Worm (Caenorhabditis elegans): Measurements from ENCODE around the gene srv-26.

The srv-26 gene

DNA sequence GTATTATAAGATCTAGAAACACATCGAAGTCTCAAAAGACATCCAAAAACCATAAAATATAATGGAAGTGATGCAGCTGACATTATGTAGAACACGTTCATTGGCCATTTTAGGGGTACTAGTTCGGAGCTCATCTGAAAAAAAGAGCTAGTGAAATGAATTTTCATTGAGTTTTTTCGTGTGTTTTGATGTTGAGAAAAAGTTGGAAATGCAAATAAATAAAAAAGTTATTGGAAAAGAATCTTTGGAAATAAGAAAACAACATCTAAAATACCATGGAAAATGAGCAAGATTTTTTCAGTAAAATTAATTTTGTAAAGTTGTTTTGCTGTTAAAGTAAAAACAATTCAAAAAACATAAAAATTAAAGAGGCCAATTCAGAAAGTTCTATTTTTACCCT, 10.9 kb downstream of the srv-26 start, which contains the start of gene srv-24:
srv-24 (minus strand) TSS at position 101 of the 400 bp plus-strand sequence.
- TF ChIP-seq lin-13 (GFP tag; optimal IDR thresholded peaks at IDR 0.05) (no peak), zag-1 (tag; optimal IDR thresholded peaks at IDR 0.05) (no peak), F10B5.3 (tag; optimal IDR thresholded peaks at IDR 0.05) (no peak), ces-1 (GFP tag; optimal IDR thresholded peaks at IDR 0.05) (no peak), skn-1 (tag; optimal IDR thresholded peaks at IDR 0.05) (no peak), daf-12 (tag; optimal IDR thresholded peaks at IDR 0.05) (no peak), daf-8 (GFP tag; IDR thresholded peaks at IDR 0.05) (no peak), nhr-28 (tag; optimal IDR thresholded peaks at IDR 0.05) (no peak), sdz-12 (GFP tag; optimal IDR thresholded peaks at IDR 0.05) (no peak), Y75B8A.6 (GFP tag; IDR thresholded peaks at IDR 0.05) (no peak), nhr-48 (tag; optimal IDR thresholded peaks at IDR 0.05) (no peak), R02D3.7 (tag; optimal IDR thresholded peaks at IDR 0.05) (no peak), ceh-32 (tag; optimal IDR thresholded peaks at IDR 0.05; ENCODE audit: poor library complexity) (no peak), nhr-6 (tag; optimal IDR thresholded peaks at IDR 0.05) (no peak), Y105C5A.15 (GFP tag; IDR thresholded peaks at IDR 0.05) (no peak)

DNA sequence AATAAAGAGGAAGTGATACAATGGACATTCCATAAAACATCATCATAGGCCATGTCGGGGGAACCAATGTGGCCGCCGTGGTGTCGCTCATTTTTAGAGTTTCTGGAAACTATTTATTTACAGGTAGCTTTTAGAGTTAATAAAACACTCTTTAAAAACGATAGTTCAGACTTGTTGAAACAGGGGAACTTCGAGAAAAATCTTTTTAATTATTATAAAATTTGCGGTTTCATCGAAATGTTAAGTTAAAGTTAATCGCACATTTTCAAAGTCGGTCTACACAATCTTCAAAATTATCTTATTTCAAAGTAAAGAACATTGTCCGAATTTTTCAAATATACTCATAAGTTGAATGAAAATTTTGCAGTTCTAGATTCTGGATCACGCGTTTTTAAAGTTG, 17.4 kb downstream of the srv-26 start, which contains the start of gene ops-1:
ops-1 (minus strand) TSS at position 101 of the 400 bp plus-strand sequence.
- TF ChIP-seq snpc-4 (tag; optimal IDR thresholded peaks at IDR 0.05) (no peak), skn-1 (tag; optimal IDR thresholded peaks at IDR 0.05) (no peak), nhr-77 (tag; optimal IDR thresholded peaks at IDR 0.05) (no peak), ZK337.2 (GFP tag; IDR thresholded peaks at IDR 0.05) (no peak)

DNA sequence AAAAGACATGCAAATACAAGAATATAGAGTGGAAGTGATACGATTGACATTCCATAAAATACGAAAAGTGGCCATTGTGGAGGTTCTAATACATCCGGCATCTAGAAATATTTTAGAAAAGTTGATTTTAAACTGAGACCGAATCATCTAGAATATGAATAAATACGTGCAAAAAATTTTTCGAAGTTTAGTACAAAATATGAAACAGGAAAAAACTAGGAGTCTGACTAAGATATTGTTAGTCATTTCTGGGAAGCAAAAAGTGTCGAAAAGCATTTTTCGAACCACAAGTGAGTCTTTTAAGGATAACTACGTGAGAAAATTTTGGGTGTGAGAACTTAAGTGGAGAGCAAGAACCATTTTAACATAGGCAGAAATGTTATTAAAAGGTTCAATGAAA, 19.5 kb downstream of the srv-26 start, which contains the start of gene srv-32:
srv-32 (minus strand) TSS at position 101 of the 400 bp plus-strand sequence.
- no peak for TF ChIP-seq set-16 (GFP tag; IDR thresholded peaks at IDR 0.05)
- no peak for TF ChIP-seq snpc-1.2 (GFP tag; IDR thresholded peaks at IDR 0.05)
- no peak for TF ChIP-seq vab-7 (GFP tag; IDR thresholded peaks at IDR 0.05)
- TF ChIP-seq ztf-7 (tag; optimal IDR thresholded peaks at IDR 0.05): no peak
- no peak for TF ChIP-seq nhr-111 (GFP tag; optimal IDR thresholded peaks at IDR 0.05)
- no peak for TF ChIP-seq ceh-82 (tag; optimal IDR thresholded peaks at IDR 0.05)
- no peak for TF ChIP-seq dmd-6 (GFP tag; IDR thresholded peaks at IDR 0.05)
- no peak for TF ChIP-seq hlh-11 (tag; optimal IDR thresholded peaks at IDR 0.05)
- no peak for TF ChIP-seq F37D6.2 (tag; optimal IDR thresholded peaks at IDR 0.05)
- TF ChIP-seq ceh-20 (GFP tag; IDR thresholded peaks at IDR 0.05): no peak
- TF ChIP-seq dmd-9 (GFP tag; IDR thresholded peaks at IDR 0.05): no peak
- no peak for TF ChIP-seq nhr-10 (tag; optimal IDR thresholded peaks at IDR 0.05)
- TF ChIP-seq daf-12 (tag; optimal IDR thresholded peaks at IDR 0.05): no peak
- no peak for TF ChIP-seq nhr-77 (tag; optimal IDR thresholded peaks at IDR 0.05)
- no peak for TF ChIP-seq hif-1 (tag; optimal IDR thresholded peaks at IDR 0.05)

ce11 chrIV:6279392-6279791, 22.3 kb downstream of the srv-26 start, which contains the start of gene sams-5:
Gene sams-5 (minus strand): TSS chrIV:6279522.
- TF ChIP-seq madf-9 (GFP tag; conservative IDR thresholded peaks at IDR 0.05) (no peak), ceh-20 (GFP tag; IDR thresholded peaks at IDR 0.05) (no peak), zfp-2 (tag; optimal IDR thresholded peaks at IDR 0.05) (no peak), fos-1 (tag; optimal IDR thresholded peaks at IDR 0.05) (no peak), vab-7 (GFP tag; IDR thresholded peaks at IDR 0.05) (no peak), snpc-1.2 (GFP tag; IDR thresholded peaks at IDR 0.05) (no peak), aly-2 (tag; optimal IDR thresholded peaks at IDR 0.05) (no peak), lin-13 (GFP tag; optimal IDR thresholded peaks at IDR 0.05) (no peak), unc-130 (GFP tag; optimal IDR thresholded peaks at IDR 0.05) (no peak), lin-15B (tag; optimal IDR thresholded peaks at IDR 0.05) (no peak), mdt-29 (GFP tag; IDR thresholded peaks at IDR 0.05) (no peak), ceh-28 (tag; optimal IDR thresholded peaks at IDR 0.05) (no peak), ceh-32 (tag; optimal IDR thresholded peaks at IDR 0.05; ENCODE audit: poor library complexity) (no peak)

All from whole organism, L4 larva.